Worm (Caenorhabditis elegans): ENCODE data around the gene sap-49.

Gene sap-49

ce11 chrII:8028246-8028694 is 7.3 kb downstream of the sap-49 start (continued):
- TF ChIP-seq ccch-3 (GFP tag; optimal IDR thresholded peaks at IDR 0.05) (no peak), cebp-1 (GFP tag; IDR thresholded peaks at IDR 0.05) (peak; percentile 78), cebp-1 (tag; optimal IDR thresholded peaks at IDR 0.05) (peak; percentile 92), sea-2 (GFP tag; IDR thresholded peaks at IDR 0.05) (0 out of 2 replicates have a peak, but pooled peaks have one; percentile 79), pha-4 (tag; optimal IDR thresholded peaks at IDR 0.05) (no peak), F39B2.1 (GFP tag; IDR thresholded peaks at IDR 0.05) (no peak), C06A6.2 (GFP tag; conservative IDR thresholded peaks at IDR 0.05) (peak; percentile 74), ets-4 (GFP tag; optimal IDR thresholded peaks at IDR 0.05) (peak; percentile 15), tbx-9 (tag; optimal IDR thresholded peaks at IDR 0.05; ENCODE audit: borderline replicate concordance) (no peak), tbp1 (GFP tag; optimal IDR thresholded peaks at IDR 0.05) (peak; percentile 64), nfyb-1 (GFP tag; IDR thresholded peaks at IDR 0.05) (peak; percentile 95), egrh-3 (GFP tag; IDR thresholded peaks at IDR 0.05) (peak; percentile 88), athp-1 (tag; optimal IDR thresholded peaks at IDR 0.05) (peak; percentile 82), pbrm-1 (GFP tag; IDR thresholded peaks at IDR 0.05) (peak; percentile 65), madf-6 (GFP tag; IDR thresholded peaks at IDR 0.05) (peak; percentile 38; the same call in 1 of the 2 replicates), repo-1 (tag; optimal IDR thresholded peaks at IDR 0.05) (peak; percentile 83), lsy-27 (tag; optimal IDR thresholded peaks at IDR 0.05; ENCODE audit: borderline replicate concordance, insufficient read depth) (no peak), B0019.2 (GFP tag; conservative IDR thresholded peaks at IDR 0.05) (no peak), akir-1 (GFP tag; optimal IDR thresholded peaks at IDR 0.05) (peak; percentile 42), Y79H2A.3 (GFP tag; conservative IDR thresholded peaks at IDR 0.05) (no peak), dpl-1 (GFP tag; optimal IDR thresholded peaks at IDR 0.05) (no peak), lag-1 (GFP tag; IDR thresholded peaks at IDR 0.05) (no peak), aptf-2 (GFP tag; conservative IDR thresholded peaks at IDR 0.05) (no peak), nfya-2 (GFP tag; IDR thresholded peaks at IDR 0.05) (no peak), B0336.3 (GFP tag; IDR thresholded peaks at IDR 0.05) (peak; percentile 90), ceh-100 (GFP tag; IDR thresholded peaks at IDR 0.05) (peak; percentile 69), ztf-25 (GFP tag; IDR thresholded peaks at IDR 0.05) (no peak), let-526 (GFP tag; IDR thresholded peaks at IDR 0.05) (peak; percentile 88), nhr-27 (tag; optimal IDR thresholded peaks at IDR 0.05) (no peak), B0261.1 (tag; optimal IDR thresholded peaks at IDR 0.05) (no peak), B0035.1 (tag; optimal IDR thresholded peaks at IDR 0.05) (peak; percentile 52), Y56A3A.18 (GFP tag; IDR thresholded peaks at IDR 0.05) (no peak), lir-1 (GFP tag; conservative IDR thresholded peaks at IDR 0.05) (peak; percentile 95), ztf-3 (GFP tag; optimal IDR thresholded peaks at IDR 0.05) (peak; percentile 22), xnd-1 (tag; optimal IDR thresholded peaks at IDR 0.05) (no peak), chd-7 (tag; optimal IDR thresholded peaks at IDR 0.05) (peak; percentile 91), lin-40 (tag; optimal IDR thresholded peaks at IDR 0.05) (peak; percentile 90), mes-4 (tag; optimal IDR thresholded peaks at IDR 0.05) (no peak), snpc-4 (GFP tag; optimal IDR thresholded peaks at IDR 0.05) (peak; percentile 54), snpc-4 (tag; optimal IDR thresholded peaks at IDR 0.05) (peak; percentile 23 to 68 (median 42)), mel-28 (tag; optimal IDR thresholded peaks at IDR 0.05; ENCODE audit: borderline replicate concordance) (no peak), lin-26 (GFP tag; IDR thresholded peaks at IDR 0.05) (peak; percentile 79), lin-54 (GFP tag; optimal IDR thresholded peaks at IDR 0.05) (peak; percentile 78), Y53F4B.3 (GFP tag; IDR thresholded peaks at IDR 0.05) (no peak), unc-130 (GFP tag; optimal IDR thresholded peaks at IDR 0.05) (peak; percentile 21), die-1 (tag; optimal IDR thresholded peaks at IDR 0.05) (peak; percentile 65), rpc-1 (optimal IDR thresholded peaks at IDR 0.05) (no peak), rpc-1 (tag; optimal IDR thresholded peaks at IDR 0.05) (no peak), T07F8.4 (tag; optimal IDR thresholded peaks at IDR 0.05) (peak; percentile 46), Y53G8AR.9 (GFP tag; conservative IDR thresholded peaks at IDR 0.05) (0 out of 2 replicates have a peak, but pooled peaks have one; percentile 52)

Data from whole organism, young adult.